Fruit fly (Drosophila melanogaster) whole organism, embryonic: Measurements from ENCODE around the gene PIG-S.
A peak's percentile ranks its signal among the peaks of the same experiment; 100 is the strongest.

Experiments
- B-H2 ChIP-seq: fragments of 200-800 bp; sonication (Bioruptor generic); optimal IDR thresholded peaks from 2 replicates; lab custom pipeline; 2018; ENCODE audit warnings: missing biosample characterization, mild to moderate bottlenecking, missing genetic modification characterization
- Blimp-1 ChIP-seq: fragments of 200-800 bp; sonication (Bioruptor generic); optimal IDR thresholded peaks from 3 replicates; lab custom pipeline; 2018; ENCODE audit warnings: missing biosample characterization, missing genetic modification characterization, mild to moderate bottlenecking, moderate library complexity, missing genetic modification reagents
- CG11085 ChIP-seq: fragments of 200-800 bp; sonication (Bioruptor generic); IDR thresholded peaks from 2 replicates; pipeline ENCODE4 v1.3.6; 2022; ENCODE audit warnings: missing biosample characterization, missing genetic modification characterization
- CG12071 ChIP-seq: fragments of 200-800 bp; sonication (Bioruptor generic); optimal IDR thresholded peaks from 3 replicates; lab custom pipeline; 2018; ENCODE audit warnings: missing biosample characterization, mild to moderate bottlenecking, missing genetic modification characterization
- CG12104 ChIP-seq: fragments of 200-800 bp; sonication (Bioruptor generic); optimal IDR thresholded peaks from 3 replicates; lab custom pipeline; 2016; ENCODE audit warnings: missing biosample characterization, missing genetic modification characterization
- CG12219 ChIP-seq: fragments of 200-800 bp; sonication (Bioruptor generic); optimal IDR thresholded peaks from 3 replicates; lab custom pipeline; 2018; ENCODE audit warnings: missing biosample characterization, mild to moderate bottlenecking, missing genetic modification characterization
- CG12769 ChIP-seq: fragments of 200-800 bp; sonication (Bioruptor generic); optimal IDR thresholded peaks from 2 replicates; lab custom pipeline; 2019; ENCODE audit warnings: missing biosample characterization, mild to moderate bottlenecking, missing genetic modification characterization, moderate library complexity
- CG13287 ChIP-seq: fragments of 200-800 bp; sonication (Bioruptor generic); IDR thresholded peaks from 2 replicates; pipeline ENCODE4 v1.3.6; 2022; ENCODE audit warnings: missing biosample characterization, missing genetic modification characterization; ENCODE audit not compliant: partially characterized antibody
- CG15073 ChIP-seq: fragments of 200-800 bp; sonication (Bioruptor generic); optimal IDR thresholded peaks from 2 replicates; lab custom pipeline; 2016; ENCODE audit warnings: missing biosample characterization, missing genetic modification characterization
- CG1602 ChIP-seq: fragments of 200-800 bp; sonication (Bioruptor generic); optimal IDR thresholded peaks from 3 replicates; lab custom pipeline; 2016; ENCODE audit warnings: missing biosample characterization, missing genetic modification characterization
- CG17829 ChIP-seq: fragments of 200-800 bp; optimal IDR thresholded peaks from 2 replicates; lab custom pipeline; 2019; ENCODE audit warnings: missing biosample characterization, mild to moderate bottlenecking, missing genetic modification characterization, moderate library complexity
- CG18619 ChIP-seq: fragments of 200-800 bp; sonication (Bioruptor generic); optimal IDR thresholded peaks from 3 replicates; lab custom pipeline; 2017; ENCODE audit warnings: missing biosample characterization, mild to moderate bottlenecking, missing genetic modification characterization
- CG2678 ChIP-seq: fragments of 200-800 bp; sonication (Bioruptor generic); optimal IDR thresholded peaks from 3 replicates; lab custom pipeline; 2019; ENCODE audit warnings: missing biosample characterization, mild to moderate bottlenecking, missing genetic modification characterization, moderate library complexity
- CG3847 ChIP-seq: fragments of 200-800 bp; sonication (Bioruptor generic); IDR thresholded peaks from 2 replicates; pipeline ENCODE4 v1.3.6; 2022; ENCODE audit warnings: missing biosample characterization, missing genetic modification characterization
- CG4328 ChIP-seq: fragments of 200-800 bp; sonication (Bioruptor generic); optimal IDR thresholded peaks from 3 replicates; lab custom pipeline; 2017; ENCODE audit warnings: missing biosample characterization, missing genetic modification reagents, missing genetic modification characterization
- CG4360 ChIP-seq: fragments of 200-800 bp; sonication (Bioruptor generic); IDR thresholded peaks from 2 replicates; pipeline ENCODE4 v1.3.6; 2022; ENCODE audit warnings: missing biosample characterization, missing genetic modification characterization
- CG6854 ChIP-seq: fragments of 200-800 bp; sonication (Bioruptor generic); optimal IDR thresholded peaks from 3 replicates; lab custom pipeline; 2017; ENCODE audit warnings: missing biosample characterization, mild to moderate bottlenecking, missing genetic modification characterization
- CG7271 ChIP-seq: fragments of 200-800 bp; sonication (Bioruptor generic); optimal IDR thresholded peaks from 2 replicates; lab custom pipeline; 2018; ENCODE audit warnings: missing biosample characterization, mild to moderate bottlenecking, missing genetic modification characterization, moderate library complexity
- CG7839 ChIP-seq: fragments of 200-800 bp; sonication (Bioruptor generic); optimal IDR thresholded peaks from 3 replicates; lab custom pipeline; 2018; ENCODE audit warnings: missing biosample characterization, mild to moderate bottlenecking, missing genetic modification characterization, moderate library complexity
- CG8478 ChIP-seq: fragments of >200 bp; optimal IDR thresholded peaks from 2 replicates; lab custom pipeline; 2018
- CHES-1-like ChIP-seq: fragments of 200-800 bp; sonication (Bioruptor generic); optimal IDR thresholded peaks from 2 replicates; lab custom pipeline; 2016; ENCODE audit warnings: missing biosample characterization, missing genetic modification characterization
- CTCF ChIP-seq: fragments of 200-800 bp; sonication (Bioruptor generic); optimal IDR thresholded peaks from 2 replicates; lab custom pipeline; 2017; ENCODE audit warnings: missing biosample characterization, mild to moderate bottlenecking, missing genetic modification characterization, moderate library complexity
- Dek ChIP-seq: fragments of 200-800 bp; sonication (Bioruptor generic); optimal IDR thresholded peaks from 3 replicates; lab custom pipeline; 2019; ENCODE audit warnings: missing biosample characterization, mild to moderate bottlenecking, missing genetic modification characterization, moderate library complexity
- Eip74EF ChIP-seq, 2 experiments: fragments of 200-800 bp in 1 of 2; fragments of >200 bp in 1 of 2; sonication (Bioruptor generic) in 1 of 2; optimal IDR thresholded peaks; 2 replicates each; lab custom pipeline; 2017 to 2019; ENCODE audit warnings: missing biosample characterization in 2 of 2, missing genetic modification characterization in 2 of 2, mild to moderate bottlenecking in 1 of 2, moderate library complexity in 1 of 2
- Gsc ChIP-seq: fragments of 200-800 bp; sonication (Bioruptor generic); IDR thresholded peaks from 2 replicates; pipeline ENCODE4 v1.3.6; 2022; ENCODE audit warnings: missing biosample characterization, missing genetic modification characterization
- HLH3B ChIP-seq: fragments of 200-800 bp; sonication (Bioruptor generic); IDR thresholded peaks from 2 replicates; pipeline ENCODE4 v1.3.6; 2022; ENCODE audit warnings: missing biosample characterization, missing genetic modification characterization
- Neu2 ChIP-seq: fragments of 200-800 bp; sonication (Bioruptor generic); optimal IDR thresholded peaks from 3 replicates; lab custom pipeline; 2016; ENCODE audit warnings: missing biosample characterization, missing genetic modification characterization, borderline replicate concordance
- Ravus ChIP-seq: fragments of 200-800 bp; sonication (Bioruptor generic); IDR thresholded peaks from 2 replicates; pipeline ENCODE4 v1.3.6; 2022; ENCODE audit warnings: missing biosample characterization, missing genetic modification characterization
- Side ChIP-seq: fragments of 200-800 bp; sonication (Bioruptor generic); optimal IDR thresholded peaks from 2 replicates; lab custom pipeline; 2016; ENCODE audit warnings: missing biosample characterization, missing genetic modification characterization
- Spps ChIP-seq: fragments of 200-800 bp; sonication (Bioruptor generic); optimal IDR thresholded peaks from 2 replicates; lab custom pipeline; 2018; ENCODE audit warnings: missing biosample characterization, mild to moderate bottlenecking, missing genetic modification characterization
- Ssrp ChIP-seq: fragments of 200-800 bp; sonication (Bioruptor generic); optimal IDR thresholded peaks from 2 replicates; lab custom pipeline; 2018; ENCODE audit warnings: missing biosample characterization, mild to moderate bottlenecking, missing genetic modification characterization, moderate library complexity
- az2 ChIP-seq: fragments of 200-800 bp; sonication (Bioruptor generic); optimal IDR thresholded peaks from 3 replicates; lab custom pipeline; 2016; ENCODE audit warnings: missing biosample characterization, missing genetic modification characterization
- br ChIP-seq: fragments of >200 bp; optimal IDR thresholded peaks from 2 replicates; lab custom pipeline; 2017
- bsh ChIP-seq, 2 experiments: fragments of 200-800 bp; sonication (Bioruptor generic); optimal IDR thresholded peaks; 2 replicates each; lab custom pipeline; 2017 to 2018; ENCODE audit warnings: mild to moderate bottlenecking in 2 of 2, missing biosample characterization in 2 of 2, missing genetic modification characterization in 2 of 2, moderate library complexity in 1 of 2
- chm ChIP-seq: fragments of 200-800 bp; sonication (Bioruptor generic); IDR thresholded peaks from 2 replicates; pipeline ENCODE4 v1.3.6; 2022; ENCODE audit warnings: missing biosample characterization, missing genetic modification characterization
- gce ChIP-seq: fragments of 200-800 bp; sonication (Bioruptor generic); IDR thresholded peaks from 3 replicates; pipeline ENCODE4 v1.3.6; 2022; ENCODE audit warnings: missing biosample characterization, missing genetic modification characterization
- luna ChIP-seq: fragments of 200-800 bp; sonication (Bioruptor generic); optimal IDR thresholded peaks from 2 replicates; lab custom pipeline; 2016; ENCODE audit warnings: missing biosample characterization, missing genetic modification characterization
- maf-S ChIP-seq: fragments of 200-800 bp; sonication (Bioruptor generic); optimal IDR thresholded peaks from 2 replicates; lab custom pipeline; 2016; ENCODE audit warnings: missing biosample characterization, missing genetic modification characterization
- mam ChIP-seq: fragments of 200-800 bp; sonication (Bioruptor generic); optimal IDR thresholded peaks from 3 replicates; lab custom pipeline; 2016; ENCODE audit warnings: missing biosample characterization, missing genetic modification characterization
- org-1 ChIP-seq: fragments of 200-800 bp; sonication (Bioruptor generic); optimal IDR thresholded peaks from 2 replicates; lab custom pipeline; 2017; ENCODE audit warnings: missing biosample characterization, missing genetic modification characterization
- pan ChIP-seq, 4 experiments: fragments of >200 bp in 3 of 4; fragments of 200-800 bp in 1 of 4; sonication (Bioruptor generic) in 1 of 4; optimal IDR thresholded peaks in 3 of 4; IDR thresholded peaks in 1 of 4; 2 replicates each; pipeline versions ENCODE4 v1.3.6 to Lab custom; 2017 to 2022; ENCODE audit warnings: missing biosample characterization in 2 of 4, missing genetic modification characterization in 2 of 4, mixed read lengths in 1 of 4
- pho ChIP-seq: fragments of 200-800 bp; sonication (Bioruptor generic); optimal IDR thresholded peaks from 2 replicates; lab custom pipeline; 2016; ENCODE audit warnings: missing biosample characterization, missing genetic modification characterization
- row ChIP-seq: fragments of 200-800 bp; sonication (Bioruptor generic); IDR thresholded peaks from 3 replicates; pipeline ENCODE4 v1.3.6; 2022; ENCODE audit warnings: missing biosample characterization, missing genetic modification characterization
- schlank ChIP-seq: fragments of 200-800 bp; sonication (Bioruptor generic); optimal IDR thresholded peaks from 2 replicates; lab custom pipeline; 2018; ENCODE audit warnings: missing biosample characterization, mild to moderate bottlenecking, missing genetic modification characterization
- scrt ChIP-seq: fragments of 200-800 bp; sonication (Bioruptor generic); optimal IDR thresholded peaks from 2 replicates; lab custom pipeline; 2018; ENCODE audit warnings: missing biosample characterization, mild to moderate bottlenecking, missing genetic modification characterization, moderate library complexity
- ssp ChIP-seq: fragments of 200-800 bp; sonication (Bioruptor generic); IDR thresholded peaks from 2 replicates; pipeline ENCODE4 v1.3.6; 2022; ENCODE audit warnings: missing biosample characterization, missing genetic modification characterization
- tgo ChIP-seq: fragments of 200-800 bp; sonication (Bioruptor generic); IDR thresholded peaks from 3 replicates; pipeline ENCODE4 v1.3.6; 2022; ENCODE audit warnings: missing biosample characterization, missing genetic modification characterization
- tin ChIP-seq: fragments of 200-800 bp; sonication (Bioruptor generic); optimal IDR thresholded peaks from 3 replicates; lab custom pipeline; 2016; ENCODE audit warnings: missing biosample characterization, missing genetic modification characterization
- twi ChIP-seq: fragments of 200-800 bp; optimal IDR thresholded peaks from 2 replicates; lab custom pipeline; 2019; ENCODE audit warnings: missing biosample characterization, mild to moderate bottlenecking, missing genetic modification characterization, moderate library complexity
- usp ChIP-seq: fragments of >200 bp; optimal IDR thresholded peaks from 2 replicates; lab custom pipeline; 2017; ENCODE audit warnings: missing biosample characterization, missing genetic modification characterization
- vfl ChIP-seq: fragments of 200-800 bp; sonication (Bioruptor generic); optimal IDR thresholded peaks from 2 replicates; lab custom pipeline; 2016; ENCODE audit warnings: missing biosample characterization, missing genetic modification characterization
- wor ChIP-seq: fragments of 200-800 bp; sonication (Bioruptor generic); IDR thresholded peaks from 2 replicates; pipeline ENCODE4 v1.3.6; 2022; ENCODE audit warnings: missing biosample characterization, missing genetic modification characterization

PIG-S gene

dm6 chr3R:24962470-24962869 is 44.8 kb upstream of the PIG-S start (continued):
- TF ChIP-seq CG13287 (GFP tag; lab: Robert Waterston, UW) (no peak), Spps (no peak), tgo (GFP tag; lab: Robert Waterston, UW) (peak; percentile 70), scrt (GFP tag; lab: Kevin White, UChicago) (peak; percentile 54), CG12071 (GFP tag; lab: Kevin White, UChicago) (peak; percentile 63), CG15073 (GFP tag; lab: Kevin White, UChicago) (no peak), Dek (tag; lab: Kevin White, UChicago) (peak; percentile 59), wor (GFP tag; lab: Robert Waterston, UW) (peak; percentile 46; the same call in 1 of the 2 replicates), CG2678 (peak; percentile 77), mam (peak; percentile 72), twi (tag; lab: Kevin White, UChicago) (no peak), org-1 (GFP tag; lab: Kevin White, UChicago) (peak; percentile 46), Blimp-1 (GFP tag; lab: Kevin White, UChicago) (peak; percentile 40), ssp (GFP tag; lab: Robert Waterston, UW) (0 out of 2 replicates have a peak, but pooled peaks have one; percentile 32), Ssrp (tag; lab: Kevin White, UChicago) (peak; percentile 50), CG3847 (GFP tag; lab: Robert Waterston, UW) (peak; percentile 53), CG12219 (GFP tag; lab: Kevin White, UChicago) (peak; percentile 47), B-H2 (no peak), Ravus (no peak; the same call in 1 of the 2 replicates), CHES-1-like (GFP tag; lab: Kevin White, UChicago) (peak; percentile 20), Gsc (GFP tag; lab: Robert Waterston, UW) (0 out of 2 replicates have a peak, but pooled peaks have one; percentile 19), az2 (peak; percentile 66), Eip74EF (GFP tag; optimal IDR thresholded peaks at IDR 0.05; lab: Kevin White, UChicago) (peak in 1 of 2 experiments; percentile 32), br (lab: Kevin White, UChicago) (no peak), maf-S (GFP tag; lab: Kevin White, UChicago) (peak; percentile 8), Side (GFP tag; lab: Kevin White, UChicago) (no peak), CG12769 (peak; percentile 88), chm (no peak), CG4360 (GFP tag; lab: Robert Waterston, UW) (no peak), bsh (GFP tag; optimal IDR thresholded peaks at IDR 0.05; lab: Kevin White, UChicago) (peak in 1 of 2 experiments; percentile 49), CG17829 (peak; percentile 41), CG1602 (GFP tag; lab: Kevin White, UChicago) (peak; percentile 53), CG4328 (GFP tag; lab: Kevin White, UChicago) (no peak), gce (GFP tag; lab: Robert Waterston, UW) (no peak), CG6854 (GFP tag; lab: Kevin White, UChicago) (no peak), CG8478 (lab: Kevin White, UChicago) (no peak), CG11085 (GFP tag; lab: Robert Waterston, UW) (no peak), pho (peak; percentile 44), vfl (no peak), row (GFP tag; lab: Robert Waterston, UW) (peak; percentile 68; the same call in 2 of the 3 replicates), CG7839 (tag; lab: Kevin White, UChicago) (peak; percentile 79), CTCF (no peak), usp (no peak), Neu2 (no peak), CG7271 (tag; lab: Kevin White, UChicago) (no peak), HLH3B (peak; percentile 67; the same call in 1 of the 2 replicates), schlank (tag; lab: Kevin White, UChicago) (no peak), tin (peak; percentile 61), CG18619 (GFP tag; lab: Kevin White, UChicago) (peak; percentile 24), pan (optimal IDR thresholded peaks at IDR 0.05; lab: Kevin White, UChicago) (no peak), pan (GFP tag; optimal IDR thresholded peaks at IDR 0.05 in 1 of 2, IDR thresholded peaks at IDR 0.05 in 1 of 2) (peak in 1 of 2 experiments; percentile 78), CG12104 (GFP tag; lab: Kevin White, UChicago) (peak; percentile 25), luna (peak; percentile 31)
